Worm (Caenorhabditis elegans) whole organism, early embryonic: ENCODE measurements around the gene folr-1.

Source experiments
- ama-1 ChIP-seq: fragments of 150-350 bp; optimal IDR thresholded peaks from 2 replicates; lab custom pipeline; 2014
- ceh-13 ChIP-seq: fragments of 200-800 bp; sonication (Bioruptor generic); optimal IDR thresholded peaks from 2 replicates; lab custom pipeline; 2018; ENCODE audit warnings: mild to moderate bottlenecking, missing genetic modification characterization, missing compliant biosample characterization
- flt-1 ChIP-seq: fragments of 200-800 bp; sonication (Bioruptor generic); IDR thresholded peaks from 2 replicates; pipeline ENCODE4 v1.3.6; 2022; ENCODE audit warnings: missing genetic modification characterization, missing compliant biosample characterization
- hmg-4 ChIP-seq: fragments of 200-800 bp; sonication (Bioruptor generic); optimal IDR thresholded peaks from 2 replicates; lab custom pipeline; 2018; ENCODE audit warnings: mild to moderate bottlenecking, missing genetic modification characterization, missing compliant biosample characterization
- hnd-1 ChIP-seq: sonication (generic microtip); optimal IDR thresholded peaks from 2 replicates; lab custom pipeline; 2016; ENCODE audit warnings: missing genetic modification characterization, missing compliant biosample characterization
- pes-1 ChIP-seq: fragments of 200-800 bp; sonication (Bioruptor generic); IDR thresholded peaks from 2 replicates; pipeline ENCODE4 v1.3.6; 2022; ENCODE audit warnings: missing genetic modification reagents, missing genetic modification characterization, missing compliant biosample characterization
- sea-1 ChIP-seq: fragments of 200-800 bp; sonication (Bioruptor generic); conservative IDR thresholded peaks from 2 replicates; pipeline ENCODE4 v1.3.6; 2022; ENCODE audit warnings: missing genetic modification characterization, missing compliant biosample characterization
- tbx-11 ChIP-seq: fragments of 200-800 bp; sonication (Bioruptor generic); IDR thresholded peaks from 2 replicates; pipeline ENCODE4 v1.3.6; 2022; ENCODE audit warnings: missing genetic modification characterization, missing compliant biosample characterization
- tbx-37 ChIP-seq: fragments of 200-800 bp; sonication (Bioruptor generic); conservative IDR thresholded peaks from 2 replicates; pipeline ENCODE4 v1.3.6; 2022; ENCODE audit warnings: missing genetic modification reagents, missing genetic modification characterization, missing compliant biosample characterization
- tra-4 ChIP-seq: sonication (generic microtip); optimal IDR thresholded peaks from 2 replicates; lab custom pipeline; 2017; ENCODE audit warnings: missing genetic modification characterization, missing compliant biosample characterization

- no peak for TF ChIP-seq tbx-11 (GFP tag; lab: Robert Waterston, UW)
- TF ChIP-seq ama-1 (lab: Kevin White, UChicago) = no peak
- no peak for TF ChIP-seq tra-4 (tag; lab: Kevin White, UChicago)
- TF ChIP-seq sea-1 = no peak
- TF ChIP-seq pes-1 (GFP tag; lab: Robert Waterston, UW) = no peak
- TF ChIP-seq tbx-37 (GFP tag; lab: Robert Waterston, UW) = no peak
- no peak for TF ChIP-seq hmg-4 (GFP tag; lab: Kevin White, UChicago)
- no peak for TF ChIP-seq ceh-13 (GFP tag; lab: Kevin White, UChicago)
- TF ChIP-seq flt-1 (GFP tag; lab: Robert Waterston, UW) = no peak
- no peak for TF ChIP-seq hnd-1 (tag; lab: Kevin White, UChicago)
Measured at ce11 chrX:9872554-9872953, 46.5 kb upstream of the folr-1 start, which contains the start of gene R07B1.8.
